Worm (Caenorhabditis elegans): ENCODE measurements around the gene Y44A6D.3.
A peak's percentile ranks its signal among the peaks of the same experiment; 100 is the strongest.

The Y44A6D.3 gene

DNA sequence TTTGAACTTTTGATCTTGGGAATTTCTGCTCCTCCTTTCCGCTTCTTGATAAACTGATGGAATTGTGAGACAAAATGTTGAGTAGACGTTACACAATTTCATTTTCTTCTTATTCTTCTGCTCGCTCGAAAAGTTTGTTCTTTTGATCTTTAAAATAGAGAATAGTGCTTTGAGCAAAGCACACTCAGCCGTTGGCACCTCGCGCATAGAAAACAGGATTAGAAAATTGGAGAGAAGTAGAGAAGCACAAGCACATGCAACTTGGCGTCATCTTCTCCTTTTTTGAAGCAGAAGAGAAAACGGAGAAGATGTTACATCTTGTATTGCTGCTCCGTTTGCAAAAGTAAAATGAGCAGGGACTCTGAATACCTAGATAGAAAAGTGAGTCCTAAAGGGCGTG is 10.0 kb downstream of the Y44A6D.3 start (continued):
- TF ChIP-seq cebp-2 (GFP tag; IDR thresholded peaks at IDR 0.05) (no peak), ceh-79 (tag; optimal IDR thresholded peaks at IDR 0.05) (no peak), egrh-3 (GFP tag; IDR thresholded peaks at IDR 0.05) (no peak), nhr-80 (tag; optimal IDR thresholded peaks at IDR 0.05) (no peak), madf-10 (tag; optimal IDR thresholded peaks at IDR 0.05) (peak; percentile 96), madf-6 (GFP tag; IDR thresholded peaks at IDR 0.05) (no peak), F55B11.4 (tag; optimal IDR thresholded peaks at IDR 0.05; ENCODE audit: borderline replicate concordance, insufficient read depth) (no peak), lin-26 (GFP tag; IDR thresholded peaks at IDR 0.05) (no peak), F39B2.1 (GFP tag; IDR thresholded peaks at IDR 0.05) (no peak), Y67H2A.10 (GFP tag; conservative IDR thresholded peaks at IDR 0.05) (no peak), lin-54 (GFP tag; optimal IDR thresholded peaks at IDR 0.05) (no peak), repo-1 (tag; optimal IDR thresholded peaks at IDR 0.05) (no peak), ztf-26 (tag; optimal IDR thresholded peaks at IDR 0.05) (no peak), unc-62 (GFP tag; optimal IDR thresholded peaks at IDR 0.05) (no peak), ztf-28 (GFP tag; IDR thresholded peaks at IDR 0.05) (no peak), cebp-1 (GFP tag; IDR thresholded peaks at IDR 0.05) (no peak), cebp-1 (tag; optimal IDR thresholded peaks at IDR 0.05) (peak; percentile 22), ets-4 (GFP tag; optimal IDR thresholded peaks at IDR 0.05) (no peak), rec-8 (tag; optimal IDR thresholded peaks at IDR 0.05) (no peak), ama-1 (optimal IDR thresholded peaks at IDR 0.05) (no peak), ama-1 (GFP tag; optimal IDR thresholded peaks at IDR 0.05) (peak in 1 of 2 experiments; percentile 61), Y53G8AR.9 (GFP tag; conservative IDR thresholded peaks at IDR 0.05) (no peak), ztf-3 (GFP tag; optimal IDR thresholded peaks at IDR 0.05) (no peak), Y95B8A.8 (GFP tag; IDR thresholded peaks at IDR 0.05) (no peak), snpc-1.1 (tag; optimal IDR thresholded peaks at IDR 0.05; ENCODE audit: insufficient read depth) (no peak), rpc-1 (optimal IDR thresholded peaks at IDR 0.05) (no peak), rpc-1 (tag; optimal IDR thresholded peaks at IDR 0.05) (no peak), nhr-179 (tag; optimal IDR thresholded peaks at IDR 0.05) (no peak), D2030.7 (GFP tag; IDR thresholded peaks at IDR 0.05) (no peak), somi-1 (GFP tag; optimal IDR thresholded peaks at IDR 0.05) (peak; percentile 5), ceh-27 (GFP tag; optimal IDR thresholded peaks at IDR 0.05) (peak; percentile 11), ceh-91 (GFP tag; IDR thresholded peaks at IDR 0.05) (no peak), athp-1 (tag; optimal IDR thresholded peaks at IDR 0.05) (no peak), nfya-1 (tag; optimal IDR thresholded peaks at IDR 0.05; ENCODE audit: borderline replicate concordance, insufficient read depth) (no peak), mes-4 (tag; optimal IDR thresholded peaks at IDR 0.05) (no peak), akir-1 (GFP tag; optimal IDR thresholded peaks at IDR 0.05) (no peak)

DNA sequence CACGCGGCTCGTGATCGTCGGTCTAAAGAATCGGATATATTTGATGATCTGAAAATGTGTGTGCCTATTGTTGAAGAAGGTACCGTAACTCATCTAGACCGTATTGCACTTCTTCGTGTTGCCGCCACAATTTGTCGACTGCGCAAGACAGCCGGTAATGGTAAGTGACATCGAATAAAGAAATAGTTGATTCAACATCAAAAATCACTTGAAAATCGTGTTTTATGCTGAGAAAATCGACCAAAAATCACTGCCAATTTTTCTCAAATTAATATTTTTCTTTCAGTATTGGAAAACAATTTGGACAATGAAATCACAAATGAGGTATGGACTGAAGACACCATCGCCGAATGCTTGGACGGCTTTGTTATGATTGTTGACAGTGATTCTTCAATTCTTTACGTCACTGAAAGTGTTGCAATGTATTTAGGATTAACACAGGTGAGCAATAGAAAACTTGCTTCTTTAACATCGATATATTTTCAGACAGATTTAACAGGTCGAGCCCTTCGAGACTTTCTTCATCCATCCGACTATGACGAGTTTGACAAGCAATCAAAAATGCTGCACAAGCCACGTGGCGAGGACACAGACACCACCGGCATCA is 10.8 kb downstream of the Y44A6D.3 start:
- no peak for TF ChIP-seq snpc-3.4 (tag; optimal IDR thresholded peaks at IDR 0.05)
- TF ChIP-seq ztf-25 (GFP tag; IDR thresholded peaks at IDR 0.05) = no peak
- no peak for TF ChIP-seq ets-4 (GFP tag; optimal IDR thresholded peaks at IDR 0.05)
- TF ChIP-seq rec-8 (tag; optimal IDR thresholded peaks at IDR 0.05) = no peak
- no peak for TF ChIP-seq let-607 (tag; optimal IDR thresholded peaks at IDR 0.05)

Measured in whole organism, young adult.